Worm (Caenorhabditis elegans) whole organism, L1 larva: ENCODE results near the gene F09G8.7.
A peak's percentile ranks its signal among the peaks of the same experiment; 100 is the strongest.

ENCODE experiments used
- C04F5.9 ChIP-seq: sonication (generic microtip); optimal IDR thresholded peaks from 2 replicates; lab custom pipeline; 2016; ENCODE audit warnings: missing genetic modification characterization, missing compliant biosample characterization
- C16A3.4 ChIP-seq: fragments of 150-350 bp; optimal IDR thresholded peaks from 2 replicates; lab custom pipeline; 2014; ENCODE audit warnings: missing biosample characterization, missing genetic modification characterization
- C34B4.2 ChIP-seq: sonication (generic microtip); optimal IDR thresholded peaks from 2 replicates; lab custom pipeline; 2017; ENCODE audit warnings: mild to moderate bottlenecking, missing genetic modification characterization, missing compliant biosample characterization
- ceh-8 ChIP-seq: fragments of 200-800 bp; sonication (Bioruptor generic); optimal IDR thresholded peaks from 2 replicates; lab custom pipeline; 2018; ENCODE audit warnings: mild to moderate bottlenecking, missing genetic modification characterization, moderate library complexity, missing compliant biosample characterization
- ceh-82 ChIP-seq, 3 experiments: fragments of 150-350 bp in 1 of 3; sonication (generic microtip) in 2 of 3; optimal IDR thresholded peaks; 2 replicates each; lab custom pipeline; 2014 to 2017; ENCODE audit warnings: missing biosample characterization in 3 of 3, missing genetic modification characterization in 3 of 3
- ceh-90 ChIP-seq: sonication (generic microtip); optimal IDR thresholded peaks from 2 replicates; lab custom pipeline; 2016; ENCODE audit warnings: missing genetic modification characterization, missing compliant biosample characterization
- dsc-1 ChIP-seq: sonication (generic microtip); optimal IDR thresholded peaks from 2 replicates; lab custom pipeline; 2016; ENCODE audit warnings: mild to moderate bottlenecking, missing genetic modification characterization, missing compliant biosample characterization
- efl-1 ChIP-seq, 4 experiments: fragments of 150-350 bp; optimal IDR thresholded peaks in 3 of 4; peaks in 1 of 4; 1 replicate in 1 of 4; 2 replicates in 3 of 4; lab custom pipeline; 2014; ENCODE audit warnings: missing biosample characterization in 2 of 4, missing genetic modification characterization in 2 of 4, missing genetic modification reagents in 2 of 4
- egl-27 ChIP-seq, 2 experiments: fragments of 150-350 bp in 1 of 2; sonication (generic microtip); optimal IDR thresholded peaks; 3 replicates each; lab custom pipeline; 2017 to 2018; ENCODE audit warnings: missing biosample characterization in 2 of 2, missing genetic modification characterization in 2 of 2, missing genetic modification reagents in 2 of 2
- elt-3 ChIP-seq, 6 experiments: fragments of 150-350 bp in 1 of 6; sonication (generic microtip); optimal IDR thresholded peaks; 2 replicates each; lab custom pipeline; 2017 to 2018; ENCODE audit warnings: missing biosample characterization in 6 of 6, missing genetic modification characterization in 6 of 6, inconsistent platforms in 1 of 6
- fkh-10 ChIP-seq: sonication (generic microtip); optimal IDR thresholded peaks from 2 replicates; lab custom pipeline; 2017; ENCODE audit warnings: missing biosample characterization, missing genetic modification reagents, missing genetic modification characterization
- fkh-4 ChIP-seq: sonication (generic microtip); optimal IDR thresholded peaks from 2 replicates; lab custom pipeline; 2016; ENCODE audit warnings: missing compliant biosample characterization, missing genetic modification characterization, borderline replicate concordance
- fkh-8 ChIP-seq: sonication (generic microtip); optimal IDR thresholded peaks from 2 replicates; lab custom pipeline; 2016; ENCODE audit warnings: mild to moderate bottlenecking, missing genetic modification characterization, missing compliant biosample characterization
- fos-1 ChIP-seq: fragments of 150-350 bp; optimal IDR thresholded peaks from 2 replicates; lab custom pipeline; 2014; ENCODE audit warnings: missing biosample characterization, missing genetic modification characterization
- grh-1 ChIP-seq: fragments of 200-800 bp; sonication (Bioruptor generic); IDR thresholded peaks from 2 replicates; pipeline ENCODE4 v1.3.6; 2022; ENCODE audit warnings: missing genetic modification reagents, missing genetic modification characterization, missing compliant biosample characterization
- hlh-17 ChIP-seq: fragments of 200-800 bp; sonication (Bioruptor generic); optimal IDR thresholded peaks from 2 replicates; lab custom pipeline; 2018; ENCODE audit warnings: missing genetic modification characterization, mild to moderate bottlenecking, missing compliant biosample characterization, moderate library complexity, borderline replicate concordance
- hpl-2 ChIP-seq: fragments of 150-350 bp; optimal IDR thresholded peaks from 2 replicates; lab custom pipeline; 2014; ENCODE audit warnings: missing biosample characterization, missing genetic modification reagents, missing genetic modification characterization
- irx-1 ChIP-seq: sonication (generic microtip); optimal IDR thresholded peaks from 2 replicates; lab custom pipeline; 2016; ENCODE audit warnings: missing genetic modification characterization, missing compliant biosample characterization
- jun-1 ChIP-seq: fragments of 150-350 bp; optimal IDR thresholded peaks from 2 replicates; lab custom pipeline; 2014; ENCODE audit warnings: missing biosample characterization, missing genetic modification reagents, missing genetic modification characterization
- lin-13 ChIP-seq: fragments of 150-350 bp; optimal IDR thresholded peaks from 2 replicates; lab custom pipeline; 2014; ENCODE audit warnings: missing biosample characterization, missing genetic modification reagents, missing genetic modification characterization
- lin-14 ChIP-seq: fragments of 200-800 bp; sonication (Bioruptor generic); optimal IDR thresholded peaks from 2 replicates; lab custom pipeline; 2018; ENCODE audit warnings: mild to moderate bottlenecking, missing genetic modification characterization, moderate library complexity, missing compliant biosample characterization
- lin-15B ChIP-seq: fragments of 150-350 bp; sonication (generic microtip); optimal IDR thresholded peaks from 3 replicates; lab custom pipeline; 2014; ENCODE audit warnings: missing biosample characterization, missing genetic modification characterization
- lin-35 ChIP-seq, 2 experiments: fragments of 150-350 bp; optimal IDR thresholded peaks; 2 replicates each; lab custom pipeline; 2014; ENCODE audit warnings: missing biosample characterization in 2 of 2, missing genetic modification characterization in 2 of 2, missing genetic modification reagents in 2 of 2
- lin-39 ChIP-seq: fragments of 150-350 bp; optimal IDR thresholded peaks from 2 replicates; lab custom pipeline; 2014; ENCODE audit warnings: missing biosample characterization, missing genetic modification reagents, missing genetic modification characterization
- lir-3 ChIP-seq: sonication (generic microtip); optimal IDR thresholded peaks from 2 replicates; lab custom pipeline; 2016; ENCODE audit warnings: mild to moderate bottlenecking, missing genetic modification characterization, moderate library complexity, missing compliant biosample characterization; ENCODE audit not compliant: poor library complexity
- lsy-2 ChIP-seq, 2 experiments: fragments of 150-350 bp; optimal IDR thresholded peaks; 2 replicates each; lab custom pipeline; 2014; ENCODE audit warnings: missing biosample characterization in 2 of 2, missing genetic modification characterization in 2 of 2
- mdl-1 ChIP-seq, 2 experiments: fragments of 150-350 bp; optimal IDR thresholded peaks; 2 replicates each; lab custom pipeline; 2014 to 2017; ENCODE audit warnings: missing biosample characterization in 2 of 2, missing genetic modification characterization in 2 of 2, inconsistent platforms in 1 of 2
- mef-2 ChIP-seq: fragments of 150-350 bp; optimal IDR thresholded peaks from 2 replicates; lab custom pipeline; 2014; ENCODE audit warnings: missing biosample characterization, missing genetic modification characterization
- nhr-11 ChIP-seq: fragments of 150-350 bp; optimal IDR thresholded peaks from 2 replicates; lab custom pipeline; 2014; ENCODE audit warnings: missing biosample characterization, missing genetic modification characterization
- nhr-19 ChIP-seq: fragments of 200-800 bp; sonication (Bioruptor generic); conservative IDR thresholded peaks from 2 replicates; pipeline ENCODE4 v1.3.6; 2022; ENCODE audit warnings: missing genetic modification characterization, missing compliant biosample characterization
- nhr-20 ChIP-seq: sonication (generic microtip); optimal IDR thresholded peaks from 2 replicates; lab custom pipeline; 2016; ENCODE audit warnings: mild to moderate bottlenecking, missing genetic modification characterization, missing compliant biosample characterization
- nhr-76 ChIP-seq: sonication (generic microtip); optimal IDR thresholded peaks from 2 replicates; lab custom pipeline; 2017; ENCODE audit warnings: missing biosample characterization, missing genetic modification characterization
- nhr-77 ChIP-seq: fragments of 150-350 bp; optimal IDR thresholded peaks from 2 replicates; lab custom pipeline; 2014; ENCODE audit warnings: missing biosample characterization, missing genetic modification characterization
- nhr-84 ChIP-seq: sonication (generic microtip); optimal IDR thresholded peaks from 2 replicates; lab custom pipeline; 2017; ENCODE audit warnings: missing biosample characterization, missing genetic modification characterization
- nhr-85 ChIP-seq: sonication (generic microtip); peaks from one replicate; lab custom pipeline; 2016; ENCODE audit warnings: missing genetic modification characterization, inconsistent platforms, missing compliant biosample characterization
- skn-1 ChIP-seq: fragments of 150-350 bp; optimal IDR thresholded peaks from 2 replicates; lab custom pipeline; 2014; ENCODE audit warnings: missing biosample characterization, missing genetic modification characterization
- snpc-4 ChIP-seq: fragments of 150-350 bp; optimal IDR thresholded peaks from 2 replicates; lab custom pipeline; 2014; ENCODE audit warnings: missing biosample characterization, missing genetic modification characterization
- sptf-1 ChIP-seq: fragments of 150-350 bp; optimal IDR thresholded peaks from 2 replicates; lab custom pipeline; 2014; ENCODE audit warnings: missing biosample characterization, missing genetic modification characterization
- tbx-2 ChIP-seq: sonication (generic microtip); optimal IDR thresholded peaks from 2 replicates; lab custom pipeline; 2016; ENCODE audit warnings: missing genetic modification characterization, missing compliant biosample characterization
- tlp-1 ChIP-seq: fragments of 150-350 bp; optimal IDR thresholded peaks from 2 replicates; lab custom pipeline; 2014; ENCODE audit warnings: missing biosample characterization, missing genetic modification characterization
- unc-130 ChIP-seq: fragments of 150-350 bp; optimal IDR thresholded peaks from 2 replicates; lab custom pipeline; 2017; ENCODE audit warnings: missing biosample characterization, missing genetic modification characterization, inconsistent platforms
- unc-86 ChIP-seq: sonication (generic microtip); optimal IDR thresholded peaks from 2 replicates; lab custom pipeline; 2016; ENCODE audit warnings: missing genetic modification characterization, missing compliant biosample characterization
- unc-98 ChIP-seq: fragments of 200-800 bp; sonication (Bioruptor generic); IDR thresholded peaks from 2 replicates; pipeline ENCODE4 v1.3.6; 2022; ENCODE audit warnings: missing genetic modification characterization, missing compliant biosample characterization
- ztf-4 ChIP-seq: fragments of 150-350 bp; optimal IDR thresholded peaks from 2 replicates; lab custom pipeline; 2014; ENCODE audit warnings: missing biosample characterization, missing genetic modification characterization

F09G8.7 gene

DNA sequence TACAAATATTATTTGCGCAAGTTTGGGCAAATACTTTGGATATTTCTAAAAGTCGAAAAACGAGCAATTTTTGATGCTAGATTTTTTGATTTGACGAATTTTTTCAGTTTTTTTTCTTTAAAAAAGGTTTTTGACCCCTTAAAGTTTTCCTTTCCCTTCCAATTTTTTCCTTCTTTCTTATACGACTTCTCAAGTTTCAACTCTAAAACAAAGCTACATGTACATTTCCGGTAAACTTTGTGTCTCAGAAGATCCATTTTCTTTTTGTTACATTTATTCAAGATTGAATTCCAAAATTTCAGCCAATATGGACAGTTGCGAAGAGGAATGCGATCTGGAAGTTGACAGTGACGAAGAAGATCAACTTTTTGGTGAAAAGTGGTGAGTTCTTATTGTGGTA lies 10.6 kb upstream of the F09G8.7 start, which contains the start of gene mig-10:
mig-10 (plus strand) TSS at position 301 of the 400 bp plus-strand sequence.
- no peak for TF ChIP-seq fkh-4 (tag; lab: Kevin White, UChicago)
- TF ChIP-seq skn-1 (tag; lab: Kevin White, UChicago) = no peak
- no peak for TF ChIP-seq snpc-4
- no peak for TF ChIP-seq lin-13 (GFP tag; lab: Kevin White, UChicago)
- no peak for TF ChIP-seq nhr-77 (tag; lab: Kevin White, UChicago)
- TF ChIP-seq unc-130 (tag; lab: Kevin White, UChicago) = no peak
- no peak for TF ChIP-seq lin-15B (tag; lab: Kevin White, UChicago)
- TF ChIP-seq, all 84 proteins: peak for 0

DNA sequence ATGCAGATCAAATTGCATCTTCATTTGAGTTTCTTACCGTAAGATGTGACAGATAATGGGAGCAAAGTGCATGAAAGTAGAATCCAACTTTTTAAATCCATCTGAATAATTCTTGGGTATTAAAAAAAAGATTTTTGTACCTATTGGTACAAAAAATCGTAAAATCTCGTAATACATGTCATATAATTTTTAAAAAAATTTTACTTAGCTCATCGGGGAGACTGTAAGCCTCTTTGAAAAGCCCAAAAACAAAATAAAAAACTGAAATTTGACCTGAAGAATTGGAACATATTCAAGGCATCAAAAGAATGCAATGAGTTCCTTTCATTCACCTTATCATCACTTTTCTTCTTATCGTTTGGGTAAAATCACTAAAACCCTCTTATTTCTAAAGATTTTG lies 7.7 kb upstream of the F09G8.7 start, which contains the start of gene clec-160:
clec-160 (minus strand) TSS at position 101 of the 400 bp plus-strand sequence.
- TF ChIP-seq mef-2 (tag; lab: Kevin White, UChicago) (no peak), efl-1 (optimal IDR thresholded peaks at IDR 0.05; lab: Kevin White, UChicago) (no peak), efl-1 (GFP tag; optimal IDR thresholded peaks at IDR 0.05 in 1 of 2; lab: Kevin White, UChicago) (no peak), tbx-2 (tag; lab: Kevin White, UChicago) (no peak), fos-1 (tag; lab: Kevin White, UChicago) (no peak), nhr-76 (no peak), elt-3 (tag; optimal IDR thresholded peaks at IDR 0.05; lab: Kevin White, UChicago) (no peak)
- TF ChIP-seq, all 84 proteins: peak for 0

DNA sequence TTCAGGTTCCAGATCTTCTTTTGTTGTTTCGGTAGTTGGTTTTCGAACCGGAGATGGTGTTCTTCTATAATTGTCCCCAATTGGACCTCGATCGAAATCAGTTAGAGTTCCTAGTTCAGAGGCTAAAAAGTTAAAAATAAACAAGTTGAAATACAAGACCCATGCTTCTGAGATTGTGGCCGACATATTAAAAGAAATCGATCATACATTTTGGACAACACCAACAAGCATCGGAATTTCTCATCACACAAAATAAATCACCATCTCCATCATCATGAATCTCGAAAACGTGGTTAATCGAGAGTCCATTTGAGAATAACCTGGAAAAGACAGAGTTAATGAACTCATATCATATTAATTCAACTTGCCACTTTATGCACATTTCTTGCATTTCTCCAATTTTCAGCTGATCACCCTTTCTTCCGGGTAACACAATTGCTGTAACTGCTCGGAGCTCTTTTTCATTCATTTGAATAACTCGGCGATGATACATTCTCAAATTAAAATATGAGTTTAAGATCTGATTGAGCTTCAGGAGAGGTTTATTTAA lies 3.6 kb upstream of the F09G8.7 start, which contains the start of the genes mps-4 and F09G8.10:
mps-4 (minus strand) TSS at position 101 of the 550 bp plus-strand sequence.
F09G8.10 (minus strand) TSS at position 500 of the 550 bp plus-strand sequence.
- TF ChIP-seq lin-14 (GFP tag; lab: Kevin White, UChicago) = no peak
- no peak for TF ChIP-seq mdl-1 (tag; optimal IDR thresholded peaks at IDR 0.05; lab: Kevin White, UChicago)
- no peak for TF ChIP-seq nhr-19 (GFP tag; lab: Robert Waterston, UW)
- no peak for TF ChIP-seq fkh-8 (tag; lab: Kevin White, UChicago)
- no peak for TF ChIP-seq lin-13 (GFP tag; lab: Kevin White, UChicago)
- TF ChIP-seq unc-98 (GFP tag; lab: Robert Waterston, UW) = no peak
- no peak for TF ChIP-seq lin-15B (tag; lab: Kevin White, UChicago)
- no peak for TF ChIP-seq irx-1
- TF ChIP-seq mef-2 (tag; lab: Kevin White, UChicago) = no peak
- TF ChIP-seq ceh-82 (tag; optimal IDR thresholded peaks at IDR 0.05; lab: Kevin White, UChicago) = no peak

DNA sequence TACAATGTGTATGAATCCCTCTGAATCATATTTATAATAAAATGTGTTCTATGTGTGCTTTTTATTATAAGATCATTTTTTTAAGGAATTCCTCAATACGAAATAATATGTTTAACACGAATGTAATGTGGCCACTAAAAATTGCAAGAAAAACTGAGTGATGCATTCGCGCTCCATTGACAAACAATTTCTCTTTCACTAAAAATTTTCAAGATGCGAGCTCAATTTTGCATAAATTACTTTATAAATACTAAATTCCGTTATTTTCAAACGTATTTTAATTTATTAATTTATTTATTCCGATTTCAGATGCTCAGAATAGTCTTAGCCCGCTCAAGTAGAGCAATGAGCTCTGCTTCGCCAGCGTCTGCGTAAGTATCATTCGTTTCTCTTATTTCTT lies 2.4 kb downstream of the F09G8.7 start, which contains the start of gene mrps-9:
mrps-9 (plus strand) TSS at position 310 of the 400 bp plus-strand sequence.
- no peak for TF ChIP-seq ceh-8 (GFP tag; lab: Kevin White, UChicago)
- no peak for TF ChIP-seq jun-1 (tag; lab: Kevin White, UChicago)
- no peak for TF ChIP-seq hpl-2
- TF ChIP-seq C16A3.4 (tag; lab: Kevin White, UChicago) = no peak
- TF ChIP-seq ceh-90 (tag; lab: Kevin White, UChicago) = no peak
- no peak for TF ChIP-seq snpc-4
- peak in 1 of 2 experiments; percentile 60 for TF ChIP-seq lsy-2 (tag; optimal IDR thresholded peaks at IDR 0.05; lab: Kevin White, UChicago)
- TF ChIP-seq C34B4.2 = no peak
- peak; percentile 0 for TF ChIP-seq nhr-20 (tag; lab: Kevin White, UChicago)
- TF ChIP-seq unc-86 (tag; lab: Kevin White, UChicago) = no peak
- no peak for TF ChIP-seq ztf-4 (tag; lab: Kevin White, UChicago)
- no peak for TF ChIP-seq nhr-84 (tag; lab: Kevin White, UChicago)
- no peak for TF ChIP-seq lin-39 (tag; lab: Kevin White, UChicago)
- TF ChIP-seq egl-27 (tag; optimal IDR thresholded peaks at IDR 0.05; lab: Kevin White, UChicago) = no peak
- no peak for TF ChIP-seq tlp-1 (tag; lab: Kevin White, UChicago)
- TF ChIP-seq grh-1 (GFP tag; lab: Robert Waterston, UW) = no peak
- no peak for TF ChIP-seq sptf-1 (tag; lab: Kevin White, UChicago)
- no peak for TF ChIP-seq nhr-85 (tag; lab: Kevin White, UChicago)
- no peak for TF ChIP-seq dsc-1 (tag; lab: Kevin White, UChicago)
- no peak for TF ChIP-seq hlh-17 (GFP tag; lab: Kevin White, UChicago)
- peak; percentile 30 for TF ChIP-seq lir-3 (tag; lab: Kevin White, UChicago)
- TF ChIP-seq ceh-82 (tag; optimal IDR thresholded peaks at IDR 0.05; lab: Kevin White, UChicago) = no peak
- TF ChIP-seq C04F5.9 (tag; lab: Kevin White, UChicago) = no peak
- no peak for TF ChIP-seq nhr-19 (GFP tag; lab: Robert Waterston, UW)
- TF ChIP-seq elt-3 (tag; optimal IDR thresholded peaks at IDR 0.05; lab: Kevin White, UChicago) = no peak
- TF ChIP-seq efl-1 (optimal IDR thresholded peaks at IDR 0.05; lab: Kevin White, UChicago) = peak; percentile 30 to 36
- TF ChIP-seq efl-1 (GFP tag; optimal IDR thresholded peaks at IDR 0.05 in 1 of 2; lab: Kevin White, UChicago) = peak; percentile 31 to 92
- no peak for TF ChIP-seq tbx-2 (tag; lab: Kevin White, UChicago)
- TF ChIP-seq nhr-11 = no peak
- TF ChIP-seq lin-35 (GFP tag; optimal IDR thresholded peaks at IDR 0.05; lab: Kevin White, UChicago) = peak; percentile 27 to 41
- no peak for TF ChIP-seq fkh-10 (GFP tag; lab: Kevin White, UChicago)
